Fruit fly (Drosophila melanogaster) whole organism, larva: ENCODE results near the gene PGRP-LE.

Experiments used
- noc ChIP-seq: fragments of 200-800 bp; sonication (Bioruptor generic); optimal IDR thresholded peaks from 3 replicates; lab custom pipeline; 2019; ENCODE audit warnings: missing biosample characterization, mild to moderate bottlenecking, missing genetic modification characterization, moderate library complexity

The PGRP-LE gene

dm6 chrX:15803764-15804563, at the start of gene PGRP-LE, which contains the start of gene sd:
TSS of gene PGRP-LE (minus strand) at chrX:15803880.
TSS of gene sd (plus strand) at chrX:15804370.
- no peak for TF ChIP-seq noc (tag; lab: Kevin White, UChicago)

- peak; percentile 42 for TF ChIP-seq noc (tag; lab: Kevin White, UChicago)
These were observed 49.3 kb upstream of the PGRP-LE start, which contains the start of the genes UBL3 and CG15914 for dm6 chrX:15852815-15853542. TSS of gene UBL3 (minus strand) at chrX:15853175. TSS of gene CG15914 (plus strand) at chrX:15853421.

- no peak for TF ChIP-seq noc (tag; lab: Kevin White, UChicago)
These were observed 45.3 kb upstream of the PGRP-LE start, which contains the start of gene sun for dm6 chrX:15849021-15849420. TSS of gene sun (minus strand) at chrX:15849258.

DNA sequence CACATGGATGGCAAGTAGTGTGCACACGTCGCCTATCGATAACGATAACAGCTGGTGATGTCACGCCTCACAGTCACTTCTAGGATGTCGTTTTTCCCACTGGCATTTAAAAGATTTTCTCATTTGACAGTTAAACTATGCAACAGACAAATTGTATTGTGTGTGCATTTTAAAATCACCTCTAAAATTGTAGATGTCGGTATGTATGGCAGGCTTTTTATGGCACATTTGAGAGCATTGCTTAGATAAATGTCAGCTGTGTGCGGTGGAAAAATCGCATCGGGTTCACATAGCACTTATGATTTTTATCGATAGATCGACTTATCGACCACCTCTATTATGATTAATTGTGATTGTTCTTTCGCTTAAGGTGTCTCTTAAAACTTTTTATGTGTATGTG, 40.5 kb upstream of the PGRP-LE start, which contains the start of the genes ArgRS and CG8578:
ArgRS (minus strand) TSS at position 7 of the 400 bp plus-strand sequence.
CG8578 (plus strand) TSS at position 338 of the 400 bp plus-strand sequence.
- peak; percentile 74 for TF ChIP-seq noc (tag; lab: Kevin White, UChicago)

DNA sequence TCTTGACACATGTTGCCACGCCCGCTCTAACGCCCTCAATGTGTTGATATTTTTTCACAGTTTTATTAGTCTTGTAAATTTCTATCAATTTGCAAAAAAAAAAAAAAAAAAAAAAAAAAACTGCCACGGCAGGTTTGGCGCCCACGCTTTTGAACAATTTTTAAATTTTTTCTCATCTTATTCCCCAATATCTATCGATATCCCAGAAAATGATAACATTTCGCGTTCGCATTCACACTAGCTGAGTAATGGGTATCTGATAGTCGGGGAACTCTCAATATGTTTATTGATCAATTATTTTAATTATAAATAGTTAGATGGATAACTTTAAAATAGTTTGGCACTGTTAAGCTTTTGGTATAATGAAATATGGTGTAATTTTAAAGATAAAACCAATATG, 37.7 kb upstream of the PGRP-LE start:
- no peak for TF ChIP-seq noc (tag; lab: Kevin White, UChicago)

- TF ChIP-seq noc (tag; lab: Kevin White, UChicago): no peak
These were observed 36.3 kb upstream of the PGRP-LE start for dm6 chrX:15840003-15840402.

DNA sequence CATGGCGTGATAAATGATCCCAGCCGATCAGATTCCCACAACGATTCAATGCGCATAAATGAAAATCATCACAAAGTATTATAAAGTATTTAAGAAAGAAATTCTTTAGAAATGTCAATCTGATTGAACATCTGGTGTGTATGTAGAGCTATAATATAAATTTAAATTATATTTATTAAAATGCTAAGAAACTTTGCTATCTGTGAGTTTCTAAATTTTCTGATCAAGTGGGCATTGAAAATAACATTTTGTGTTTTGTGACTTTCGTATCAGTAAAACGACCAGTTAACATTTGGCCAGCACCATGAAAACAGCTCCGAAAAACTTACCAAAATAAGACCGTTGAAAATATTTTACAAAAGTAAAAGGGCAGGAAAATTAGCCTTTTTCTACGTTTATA, 33.9 kb upstream of the PGRP-LE start, which contains the start of gene CG8565:
CG8565 (plus strand) TSS at position 301 of the 400 bp plus-strand sequence.
- no peak for TF ChIP-seq noc (tag; lab: Kevin White, UChicago)

- no peak for TF ChIP-seq noc (tag; lab: Kevin White, UChicago)
These were observed 31.7 kb upstream of the PGRP-LE start, which contains the start of gene Chc for dm6 chrX:15835393-15835792. TSS of gene Chc (minus strand) at chrX:15835490.

DNA sequence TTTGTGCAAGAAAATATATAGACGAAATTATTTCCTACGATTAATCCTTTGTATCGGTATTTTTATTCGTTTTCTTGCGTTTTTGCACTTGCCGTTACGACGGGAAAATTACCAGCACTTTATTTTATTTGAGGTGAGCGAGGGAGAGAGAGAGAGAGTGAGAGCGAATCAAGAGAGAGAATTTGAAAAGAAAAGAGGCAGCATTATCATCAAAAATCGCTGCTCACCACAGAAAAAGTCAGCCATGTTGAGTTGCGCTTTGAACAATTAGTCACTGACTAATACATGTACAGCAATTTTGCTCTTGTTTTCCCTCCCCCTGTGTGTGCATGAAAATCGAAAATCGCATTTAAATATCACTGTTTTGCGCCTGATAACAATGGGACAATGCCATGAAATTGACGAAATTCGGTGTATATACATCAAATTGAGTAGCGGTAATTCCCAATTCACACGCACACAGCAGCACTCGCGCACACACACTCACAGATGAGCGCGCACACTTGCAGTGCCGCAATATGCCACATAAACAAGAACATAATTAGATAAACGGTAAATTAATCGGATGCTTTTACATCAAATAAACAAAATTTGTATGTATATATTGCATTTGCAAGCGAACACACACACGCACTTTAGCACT, 31.0 kb upstream of the PGRP-LE start:
- TF ChIP-seq noc (tag; lab: Kevin White, UChicago): no peak

dm6 chrX:15833957-15834356, 30.3 kb upstream of the PGRP-LE start:
- TF ChIP-seq noc (tag; lab: Kevin White, UChicago): no peak

DNA sequence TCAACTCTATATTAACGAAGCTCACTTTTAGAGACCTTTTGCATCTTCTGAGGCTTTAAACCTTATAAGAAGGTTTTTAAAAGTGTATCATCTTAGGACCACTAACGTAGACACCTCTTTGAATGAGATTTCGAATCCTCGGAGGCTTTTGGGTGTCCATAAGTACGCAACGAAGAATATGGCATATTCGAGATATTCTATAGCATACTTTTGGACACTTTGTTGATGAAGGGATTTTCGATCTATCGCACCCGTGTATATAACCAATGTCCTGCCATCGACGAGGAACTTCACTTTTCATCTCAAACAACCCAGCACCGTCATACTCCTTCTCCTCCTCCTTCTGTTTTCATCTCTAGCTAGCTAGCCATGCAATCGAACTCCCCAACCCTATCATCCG, 18.7 kb upstream of the PGRP-LE start:
- no peak for TF ChIP-seq noc (tag; lab: Kevin White, UChicago)

dm6 chrX:15818608-15819184, 15.0 kb upstream of the PGRP-LE start:
- TF ChIP-seq noc (tag; lab: Kevin White, UChicago): no peak

- no peak for TF ChIP-seq noc (tag; lab: Kevin White, UChicago)
These were observed 14.1 kb upstream of the PGRP-LE start for dm6 chrX:15817823-15818222.

- TF ChIP-seq noc (tag; lab: Kevin White, UChicago): no peak
These were observed 13.2 kb upstream of the PGRP-LE start for dm6 chrX:15816905-15817304.

dm6 chrX:15816127-15816526, 12.4 kb upstream of the PGRP-LE start:
- no peak for TF ChIP-seq noc (tag; lab: Kevin White, UChicago)
